Worm (Caenorhabditis elegans): ENCODE measurements around the gene pudl-2.
A peak's percentile ranks its signal among the peaks of the same experiment; 100 is the strongest.
"Not testable (repeated sequence)": the region's sequence is repeated elsewhere in the genome, so short reads cannot be mapped to it uniquely, and the experiment has no call there.

The pudl-2 gene

ce11 chrIV:2858734-2859133 is 24.1 kb downstream of the pudl-2 start:
- TF ChIP-seq ctbp-1 (GFP tag; IDR thresholded peaks at IDR 0.05), result peak; percentile 40; the same call in 1 of the 2 replicates
- TF ChIP-seq mdt-29 (GFP tag; IDR thresholded peaks at IDR 0.05), result no peak
- TF ChIP-seq Y5F2A.4 (GFP tag; optimal IDR thresholded peaks at IDR 0.05), result no peak
- TF ChIP-seq zfp-2 (tag; optimal IDR thresholded peaks at IDR 0.05), result no peak
- TF ChIP-seq F49E8.2 (tag; optimal IDR thresholded peaks at IDR 0.05; ENCODE audit: borderline replicate concordance), result no peak
- TF ChIP-seq cey-2 (tag; optimal IDR thresholded peaks at IDR 0.05; ENCODE audit: borderline replicate concordance, insufficient read depth), result no peak
- TF ChIP-seq fkh-10 (GFP tag; optimal IDR thresholded peaks at IDR 0.05), result peak; percentile 85
- peak; percentile 44 for TF ChIP-seq ces-1 (GFP tag; optimal IDR thresholded peaks at IDR 0.05)

ce11 chrIV:2864743-2865142 is 30.1 kb downstream of the pudl-2 start, which contains the start of gene Y54G2A.16:
TSS of gene Y54G2A.16 (minus strand) at chrIV:2864843.
- TF ChIP-seq lir-3 (tag; optimal IDR thresholded peaks at IDR 0.05), result no peak

- TF ChIP-seq set-16 (GFP tag; IDR thresholded peaks at IDR 0.05) (0 out of 2 replicates have a peak, but pooled peaks have one; percentile 9), aha-1 (tag) (peak; percentile 19), unc-62 (GFP tag; optimal IDR thresholded peaks at IDR 0.05 in 1 of 2) (peak in 1 of 2 experiments; percentile 93)
- TF ChIP-seq unc-62 (tag; optimal IDR thresholded peaks at IDR 0.05), result not testable (repeated sequence)
Measured at ce11 chrIV:2884134-2884533, 49.5 kb downstream of the pudl-2 start.

Measured in whole organism, L4 larva.